Worm (Caenorhabditis elegans): ENCODE measurements around the gene srv-26.

srv-26 gene

ce11 chrIV:6327363-6328015 lies 25.8 kb upstream of the srv-26 start (continued):
- TF ChIP-seq ceh-82 (tag; optimal IDR thresholded peaks at IDR 0.05) (no peak), mxl-2 (GFP tag; conservative IDR thresholded peaks at IDR 0.05) (no peak), aly-2 (tag; optimal IDR thresholded peaks at IDR 0.05) (no peak), pha-4 (GFP tag; IDR thresholded peaks at IDR 0.05) (no peak), pha-4 (tag; optimal IDR thresholded peaks at IDR 0.05) (no peak), lin-1 (GFP tag; IDR thresholded peaks at IDR 0.05) (no peak), mep-1 (tag; optimal IDR thresholded peaks at IDR 0.05) (no peak), lin-38 (GFP tag; IDR thresholded peaks at IDR 0.05) (peak; percentile 51), dpl-1 (GFP tag; optimal IDR thresholded peaks at IDR 0.05) (peak; percentile 17), Y105C5A.15 (GFP tag; IDR thresholded peaks at IDR 0.05) (no peak), nhr-42 (GFP tag; IDR thresholded peaks at IDR 0.05) (no peak), fkh-10 (GFP tag; optimal IDR thresholded peaks at IDR 0.05) (no peak), F37D6.2 (tag; optimal IDR thresholded peaks at IDR 0.05) (no peak), zip-11 (GFP tag; IDR thresholded peaks at IDR 0.05) (no peak), nhr-41 (GFP tag; IDR thresholded peaks at IDR 0.05) (no peak), F10B5.3 (tag; optimal IDR thresholded peaks at IDR 0.05) (no peak), tag-97 (GFP tag; IDR thresholded peaks at IDR 0.05) (no peak), mdt-29 (GFP tag; IDR thresholded peaks at IDR 0.05) (no peak), T20F7.1 (GFP tag; optimal IDR thresholded peaks at IDR 0.05) (peak; percentile 17), nhr-6 (tag; optimal IDR thresholded peaks at IDR 0.05) (no peak), unc-130 (GFP tag; optimal IDR thresholded peaks at IDR 0.05) (no peak), nhr-10 (tag; optimal IDR thresholded peaks at IDR 0.05) (no peak), unc-39 (tag; optimal IDR thresholded peaks at IDR 0.05) (no peak), ceh-28 (tag; optimal IDR thresholded peaks at IDR 0.05) (peak; percentile 69), madf-5 (GFP tag; IDR thresholded peaks at IDR 0.05) (no peak), hlh-11 (tag; optimal IDR thresholded peaks at IDR 0.05) (peak; percentile 46), daf-19 (GFP tag; conservative IDR thresholded peaks at IDR 0.05) (no peak), zfp-2 (tag; optimal IDR thresholded peaks at IDR 0.05) (no peak), ces-1 (GFP tag; optimal IDR thresholded peaks at IDR 0.05) (no peak), lsy-2 (tag; optimal IDR thresholded peaks at IDR 0.05) (peak in 1 of 2 experiments; percentile 59), dmd-6 (GFP tag; IDR thresholded peaks at IDR 0.05) (peak; percentile 43; the same call in 1 of the 2 replicates), egl-43 (GFP tag; IDR thresholded peaks at IDR 0.05) (no peak), lin-29 (GFP tag; IDR thresholded peaks at IDR 0.05) (no peak), T26A8.4 (GFP tag; IDR thresholded peaks at IDR 0.05) (no peak), arid-1 (GFP tag; conservative IDR thresholded peaks at IDR 0.05) (no peak), ceh-20 (GFP tag; IDR thresholded peaks at IDR 0.05) (0 out of 2 replicates have a peak, but pooled peaks have one; percentile 25), nhr-48 (tag; optimal IDR thresholded peaks at IDR 0.05) (peak; percentile 19), lin-15B (tag; optimal IDR thresholded peaks at IDR 0.05) (no peak), snpc-1.2 (GFP tag; IDR thresholded peaks at IDR 0.05) (no peak), mdl-1 (tag; optimal IDR thresholded peaks at IDR 0.05) (no peak), lin-39 (tag; optimal IDR thresholded peaks at IDR 0.05) (no peak), zag-1 (tag; optimal IDR thresholded peaks at IDR 0.05) (no peak), nhr-237 (tag; optimal IDR thresholded peaks at IDR 0.05) (no peak), spr-1 (tag; optimal IDR thresholded peaks at IDR 0.05) (no peak), Y75B8A.6 (GFP tag; IDR thresholded peaks at IDR 0.05) (no peak), snpc-4 (tag; optimal IDR thresholded peaks at IDR 0.05) (no peak), tra-1 (GFP tag; IDR thresholded peaks at IDR 0.05) (no peak), pqm-1 (tag; optimal IDR thresholded peaks at IDR 0.05) (peak; percentile 40), daf-12 (tag; optimal IDR thresholded peaks at IDR 0.05) (no peak), D1046.2 (GFP tag; IDR thresholded peaks at IDR 0.05) (no peak), sdz-12 (GFP tag; optimal IDR thresholded peaks at IDR 0.05) (no peak), lir-3 (tag; optimal IDR thresholded peaks at IDR 0.05) (no peak)

All from whole organism, L4 larva.